ENCODE assay signal across 5 worm cellular contexts in genomic region chrV:6268961-6269360, ce11.
TF ChIP-seq lines count a peak whose summit lies in the region.

No protein-coding gene starts in this region.

TF ChIP-seq in whole organism, L1 larva, 84 proteins besides CTCF, POLR2A, EP300 and RAD21:
- no peak for TF ChIP-seq unc-98 (GFP tag; IDR thresholded peaks at IDR 0.05; lab: Robert Waterston, UW)
- TF ChIP-seq elt-2 (tag; optimal IDR thresholded peaks at IDR 0.05; lab: Kevin White, UChicago), result peak; percentile 47

TF ChIP-seq in whole organism, L2 larva, 48 proteins besides CTCF, POLR2A, EP300 and RAD21:
- TF ChIP-seq C34F6.9 (tag; optimal IDR thresholded peaks at IDR 0.05; lab: Kevin White, UChicago) (peak; percentile 12), nhr-11 (tag; optimal IDR thresholded peaks at IDR 0.05; lab: Kevin White, UChicago) (no peak), nhr-21 (tag; optimal IDR thresholded peaks at IDR 0.05; lab: Kevin White, UChicago) (no peak), fos-1 (tag; optimal IDR thresholded peaks at IDR 0.05; lab: Kevin White, UChicago) (peak; percentile 9)

TF ChIP-seq in whole organism, L3 larva, 47 proteins besides CTCF, POLR2A, EP300 and RAD21:
- TF ChIP-seq aly-2 (tag; optimal IDR thresholded peaks at IDR 0.05; lab: Kevin White, UChicago) (no peak), nhr-12 (tag; optimal IDR thresholded peaks at IDR 0.05; lab: Kevin White, UChicago) (no peak), nhr-25 (tag; optimal IDR thresholded peaks at IDR 0.05; lab: Kevin White, UChicago) (no peak), elt-2 (tag; optimal IDR thresholded peaks at IDR 0.05; lab: Kevin White, UChicago) (peak; percentile 61), jun-1 (tag; optimal IDR thresholded peaks at IDR 0.05; lab: Kevin White, UChicago) (no peak), nhr-77 (tag; optimal IDR thresholded peaks at IDR 0.05; lab: Kevin White, UChicago) (no peak), daf-12 (tag; optimal IDR thresholded peaks at IDR 0.05; lab: Kevin White, UChicago) (no peak), ZK546.5 (tag; optimal IDR thresholded peaks at IDR 0.05; lab: Kevin White, UChicago) (no peak), ztf-4 (tag; optimal IDR thresholded peaks at IDR 0.05; lab: Kevin White, UChicago) (no peak), lin-39 (tag; optimal IDR thresholded peaks at IDR 0.05; lab: Kevin White, UChicago) (no peak), pha-4 (tag; optimal IDR thresholded peaks at IDR 0.05; lab: Kevin White, UChicago) (peak; percentile 43), elt-1 (tag; optimal IDR thresholded peaks at IDR 0.05; lab: Kevin White, UChicago) (no peak), pqm-1 (tag; optimal IDR thresholded peaks at IDR 0.05; lab: Kevin White, UChicago) (no peak), ztf-11 (tag; optimal IDR thresholded peaks at IDR 0.05; lab: Kevin White, UChicago) (no peak), egl-5 (tag; optimal IDR thresholded peaks at IDR 0.05; lab: Kevin White, UChicago) (no peak)

TF ChIP-seq in whole organism, L4 larva, 104 proteins besides CTCF, POLR2A, EP300 and RAD21:
- TF ChIP-seq php-3 (GFP tag; IDR thresholded peaks at IDR 0.05; lab: Robert Waterston, UW) (peak; percentile 37; the same call in 1 of the 2 replicates), jun-1 (tag; optimal IDR thresholded peaks at IDR 0.05; lab: Kevin White, UChicago) (no peak), R02D3.7 (tag; optimal IDR thresholded peaks at IDR 0.05; lab: Kevin White, UChicago) (no peak), nhr-10 (tag; optimal IDR thresholded peaks at IDR 0.05; lab: Kevin White, UChicago) (no peak), egl-43 (GFP tag; IDR thresholded peaks at IDR 0.05; lab: Robert Waterston, UW) (no peak), dve-1 (tag; optimal IDR thresholded peaks at IDR 0.05; lab: Kevin White, UChicago; ENCODE audit: insufficient read depth) (peak; percentile 2), hlh-30 (tag; optimal IDR thresholded peaks at IDR 0.05; lab: Kevin White, UChicago; ENCODE audit: insufficient read depth) (peak; percentile 16), madf-9 (GFP tag; conservative IDR thresholded peaks at IDR 0.05; lab: Robert Waterston, UW) (no peak), nhr-28 (tag; optimal IDR thresholded peaks at IDR 0.05; lab: Kevin White, UChicago) (peak; percentile 29), mdt-29 (GFP tag; IDR thresholded peaks at IDR 0.05; lab: Robert Waterston, UW) (no peak), hmg-1.1 (GFP tag; IDR thresholded peaks at IDR 0.05; lab: Robert Waterston, UW) (no peak), F37D6.2 (tag; optimal IDR thresholded peaks at IDR 0.05; lab: Kevin White, UChicago) (no peak), hlh-11 (tag; optimal IDR thresholded peaks at IDR 0.05; lab: Kevin White, UChicago) (peak; percentile 4), daf-16 (GFP tag; optimal IDR thresholded peaks at IDR 0.05; lab: Kevin White, UChicago) (no peak), daf-16 (tag; optimal IDR thresholded peaks at IDR 0.05; lab: Kevin White, UChicago) (peak; percentile 54), lin-1 (GFP tag; IDR thresholded peaks at IDR 0.05; lab: Robert Waterston, UW) (no peak), ZK337.2 (GFP tag; IDR thresholded peaks at IDR 0.05; lab: Robert Waterston, UW) (no peak), arid-1 (GFP tag; conservative IDR thresholded peaks at IDR 0.05; lab: Robert Waterston, UW) (no peak), unc-130 (GFP tag; optimal IDR thresholded peaks at IDR 0.05; lab: Kevin White, UChicago) (no peak), skn-1 (tag; optimal IDR thresholded peaks at IDR 0.05; lab: Kevin White, UChicago) (no peak), lin-38 (GFP tag; IDR thresholded peaks at IDR 0.05; lab: Robert Waterston, UW) (no peak), ceh-44 (GFP tag; IDR thresholded peaks at IDR 0.05; lab: Robert Waterston, UW) (no peak), T26A8.4 (GFP tag; IDR thresholded peaks at IDR 0.05; lab: Robert Waterston, UW) (no peak)

TF ChIP-seq in whole organism, young adult, 124 proteins besides CTCF, POLR2A, EP300 and RAD21:
- TF ChIP-seq K12H6.12 (tag; optimal IDR thresholded peaks at IDR 0.05; lab: Kevin White, UChicago) (no peak), nhr-80 (tag; optimal IDR thresholded peaks at IDR 0.05; lab: Kevin White, UChicago) (peak; percentile 20)
TF ChIP-seq in whole organism, young adult: peak in this region for 1.
